Fruit fly (Drosophila melanogaster): ENCODE results near the gene dop.

The dop gene

DNA sequence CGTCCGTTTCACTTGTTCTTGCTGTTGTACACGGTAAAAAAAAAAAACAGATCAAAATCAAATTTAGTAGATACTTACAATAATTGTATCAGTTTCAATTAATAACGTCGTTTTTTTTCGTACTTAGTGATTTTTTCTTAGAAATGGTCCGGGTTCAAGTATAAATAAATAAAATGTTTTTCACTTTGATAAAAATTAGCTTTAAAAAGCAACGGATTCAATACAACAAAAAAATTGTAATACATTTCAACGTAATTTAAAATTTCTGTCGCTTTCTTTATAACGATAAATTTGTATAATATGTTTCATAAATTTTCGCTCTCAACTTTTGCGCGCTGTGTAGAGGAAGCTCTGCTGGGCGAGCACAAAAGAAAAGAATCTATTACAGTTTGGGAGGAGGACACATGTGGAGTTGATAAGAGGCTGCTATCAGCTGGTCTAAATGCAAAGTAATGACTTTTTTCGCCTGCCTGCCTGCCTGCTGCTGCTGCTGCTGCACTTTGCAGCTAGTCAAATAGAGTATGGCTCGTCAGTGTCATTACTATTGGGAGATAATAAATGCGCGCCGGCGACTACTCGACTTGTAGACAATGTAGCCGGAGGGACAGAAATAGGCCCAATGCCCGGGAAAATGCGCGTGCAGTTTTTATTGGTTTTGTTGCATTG, 27.8 kb upstream of the dop start (continued):
- TF ChIP-seq bbx (GFP tag; IDR thresholded peaks at IDR 0.05; ENCODE audit: partially characterized antibody) (no peak), CG2202 (tag; optimal IDR thresholded peaks at IDR 0.05) (peak; percentile 19), ken (GFP tag; IDR thresholded peaks at IDR 0.05) (no peak), luna (GFP tag; optimal IDR thresholded peaks at IDR 0.05) (no peak), CG4707 (GFP tag; optimal IDR thresholded peaks at IDR 0.05) (no peak), chm (GFP tag; IDR thresholded peaks at IDR 0.05) (no peak), ci (GFP tag; IDR thresholded peaks at IDR 0.05) (no peak), gce (GFP tag; IDR thresholded peaks at IDR 0.05) (peak; percentile 35; the same call in 1 of the 3 replicates), CG16813 (GFP tag; IDR thresholded peaks at IDR 0.05; ENCODE audit: partially characterized antibody) (no peak), CG12299 (tag; optimal IDR thresholded peaks at IDR 0.05) (no peak), chif (GFP tag; optimal IDR thresholded peaks at IDR 0.05) (peak; percentile 59 to 70), CG11456 (GFP tag; IDR thresholded peaks at IDR 0.05) (no peak), dmrt99B (tag; optimal IDR thresholded peaks at IDR 0.05) (peak; percentile 82), sd (tag; optimal IDR thresholded peaks at IDR 0.05) (peak; percentile 4), pb (GFP tag; optimal IDR thresholded peaks at IDR 0.05) (no peak), CG2116 (GFP tag; optimal IDR thresholded peaks at IDR 0.05) (peak; percentile 14), h (optimal IDR thresholded peaks at IDR 0.05) (no peak), CkIIα-i1 (GFP tag; IDR thresholded peaks at IDR 0.05) (no peak), CG17385 (GFP tag; optimal IDR thresholded peaks at IDR 0.05) (peak; percentile 63), CG14667 (GFP tag; IDR thresholded peaks at IDR 0.05) (no peak), CG4820 (GFP tag; optimal IDR thresholded peaks at IDR 0.05) (peak; percentile 63), exex (tag; optimal IDR thresholded peaks at IDR 0.05) (no peak), CG6854 (GFP tag; optimal IDR thresholded peaks at IDR 0.05) (peak; percentile 54), HLHmδ (GFP tag; optimal IDR thresholded peaks at IDR 0.05) (no peak), CG10147 (GFP tag; optimal IDR thresholded peaks at IDR 0.05) (peak; percentile 28), ro (GFP tag; IDR thresholded peaks at IDR 0.05) (no peak), CG17829 (tag; optimal IDR thresholded peaks at IDR 0.05) (peak; percentile 76), jing (GFP tag; optimal IDR thresholded peaks at IDR 0.05) (peak; percentile 23), CG32772 (GFP tag; IDR thresholded peaks at IDR 0.05) (no peak), CG33213 (GFP tag; optimal IDR thresholded peaks at IDR 0.05) (peak; percentile 7), sens-2 (GFP tag; IDR thresholded peaks at IDR 0.05) (no peak), Rx (GFP tag; IDR thresholded peaks at IDR 0.05) (0 out of 2 replicates have a peak, but pooled peaks have one; percentile 10), peb (GFP tag; IDR thresholded peaks at IDR 0.05) (no peak), Sry-δ (GFP tag; optimal IDR thresholded peaks at IDR 0.05) (peak; percentile 9), CG14860 (GFP tag; IDR thresholded peaks at IDR 0.05; ENCODE audit: partially characterized antibody) (no peak), CG16863 (GFP tag; optimal IDR thresholded peaks at IDR 0.05) (peak; percentile 47), NC2β (GFP tag; optimal IDR thresholded peaks at IDR 0.05) (no peak), CG1024 (GFP tag; IDR thresholded peaks at IDR 0.05) (0 out of 2 replicates have a peak, but pooled peaks have one; percentile 17), CG11723 (GFP tag; optimal IDR thresholded peaks at IDR 0.05) (peak; percentile 15), CrebB (tag; optimal IDR thresholded peaks at IDR 0.05) (no peak), NfI (GFP tag; optimal IDR thresholded peaks at IDR 0.05) (peak; percentile 32), Jarid2 (GFP tag; optimal IDR thresholded peaks at IDR 0.05) (no peak), CG6765 (GFP tag; optimal IDR thresholded peaks at IDR 0.05) (no peak), toy (GFP tag; IDR thresholded peaks at IDR 0.05) (0 out of 2 replicates have a peak, but pooled peaks have one; percentile 16), CG7745 (tag; optimal IDR thresholded peaks at IDR 0.05) (no peak), btn (GFP tag; optimal IDR thresholded peaks at IDR 0.05) (peak; percentile 1), Lpt (GFP tag; optimal IDR thresholded peaks at IDR 0.05) (no peak), lbe (GFP tag; optimal IDR thresholded peaks at IDR 0.05) (no peak), CG12155 (GFP tag; optimal IDR thresholded peaks at IDR 0.05) (peak; percentile 54), CG15011 (GFP tag; optimal IDR thresholded peaks at IDR 0.05) (peak; percentile 55), Antp (GFP tag; optimal IDR thresholded peaks at IDR 0.05) (no peak)

Data from whole organism, embryonic.